Worm (Caenorhabditis elegans) whole organism, L4/young adult: Measurements from ENCODE around the gene F29G6.1.

Source experiments
- W03F9.2 ChIP-seq: fragments of 150-350 bp; optimal IDR thresholded peaks from 2 replicates; lab custom pipeline; 2014; ENCODE audit warnings: missing biosample characterization, missing genetic modification characterization
- dao-5 ChIP-seq: sonication (generic microtip); optimal IDR thresholded peaks from 2 replicates; lab custom pipeline; 2016; ENCODE audit warnings: missing genotype, missing genetic modification characterization, moderate library complexity, missing compliant biosample characterization
- him-1 ChIP-seq: sonication (generic microtip); optimal IDR thresholded peaks from 2 replicates; lab custom pipeline; 2016; ENCODE audit warnings: missing genotype, missing genetic modification reagents, missing genetic modification characterization, missing compliant biosample characterization

Gene F29G6.1

DNA sequence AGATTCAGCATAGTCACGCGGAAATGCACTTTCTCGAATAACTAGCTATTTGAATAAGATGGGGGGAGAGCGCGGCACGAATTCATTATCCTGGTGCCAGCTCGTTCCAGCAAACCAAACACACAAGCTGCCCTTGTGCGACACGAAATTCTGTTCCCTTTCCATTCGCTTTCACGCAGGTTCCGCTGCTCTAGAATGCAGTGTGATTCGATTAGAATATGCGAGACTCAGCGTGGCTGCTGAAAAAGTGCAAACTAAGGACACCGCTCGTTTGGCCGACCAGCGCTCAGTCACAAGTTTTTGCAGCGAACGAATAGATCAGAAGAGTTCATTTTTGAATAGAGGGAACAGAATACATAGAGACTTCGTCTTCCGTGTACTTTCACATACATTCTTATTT is 19.9 kb upstream of the F29G6.1 start:
- TF ChIP-seq W03F9.2 (tag; lab: Kevin White, UChicago) (no peak), dao-5 (no peak), him-1 (no peak)

DNA sequence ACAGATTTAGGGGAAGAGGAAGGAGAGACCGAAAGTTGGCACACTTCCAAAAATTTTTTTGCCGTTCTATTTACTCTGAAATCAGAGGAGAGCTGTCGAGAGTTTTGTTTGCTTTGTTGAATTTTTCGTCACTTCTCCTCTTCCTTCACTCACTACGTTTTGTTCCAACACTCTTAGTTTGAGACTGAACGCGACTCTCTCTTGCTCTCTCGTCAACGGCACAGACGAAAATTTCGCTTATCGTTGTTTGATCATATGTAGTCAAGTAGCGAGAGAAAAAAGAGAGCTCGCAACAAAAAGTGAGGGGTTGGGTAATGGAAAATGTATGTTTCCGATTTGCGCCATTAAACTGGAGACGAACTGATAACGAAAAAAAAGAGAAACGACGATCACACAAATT is 19.4 kb upstream of the F29G6.1 start:
- no peak for TF ChIP-seq him-1
- TF ChIP-seq W03F9.2 (tag; lab: Kevin White, UChicago), result no peak
- TF ChIP-seq dao-5, result no peak

DNA sequence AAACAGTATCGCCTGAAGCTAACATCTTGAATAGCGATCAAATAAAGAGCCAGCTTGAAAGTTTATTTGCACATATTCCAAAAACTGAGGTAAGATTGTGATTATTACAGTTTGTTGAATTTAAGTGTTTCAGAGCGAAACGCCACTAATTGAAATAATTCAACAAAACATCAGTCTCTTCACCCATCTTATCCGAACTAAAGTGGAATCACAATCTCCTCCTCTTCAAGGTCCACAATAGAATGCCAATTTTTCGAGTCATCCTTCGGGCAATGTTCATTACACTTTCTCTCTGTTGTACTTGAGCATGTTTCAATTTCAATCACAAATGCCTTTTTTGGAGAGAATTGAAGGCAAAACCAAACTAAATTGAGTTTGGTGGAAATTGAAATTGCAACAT is 18.0 kb upstream of the F29G6.1 start:
- TF ChIP-seq dao-5 (no peak), W03F9.2 (tag; lab: Kevin White, UChicago) (no peak)

DNA sequence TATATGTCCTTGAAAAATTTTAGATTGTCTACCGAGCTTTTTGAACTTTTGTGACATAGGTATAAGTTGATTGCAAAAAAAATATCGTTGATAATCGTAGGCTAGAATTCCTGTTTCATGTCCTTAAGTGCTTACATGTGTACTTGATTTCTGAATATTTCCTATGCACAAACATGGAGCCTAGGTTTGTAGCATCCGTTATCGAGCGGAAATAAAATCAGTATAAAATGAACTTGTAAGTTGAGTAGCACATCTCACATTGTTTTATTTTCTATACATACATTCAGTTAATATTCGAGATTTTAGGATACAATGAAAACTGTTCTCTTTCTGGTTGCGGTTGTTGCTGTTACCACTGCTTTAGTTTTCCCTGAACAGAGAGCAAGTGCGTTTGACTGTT is 14.6 kb upstream of the F29G6.1 start, which contains the start of gene spp-9:
spp-9 (plus strand) TSS at position 301 of the 400 bp plus-strand sequence.
- no peak for TF ChIP-seq dao-5
- no peak for TF ChIP-seq him-1
- TF ChIP-seq W03F9.2 (tag; lab: Kevin White, UChicago), result no peak

DNA sequence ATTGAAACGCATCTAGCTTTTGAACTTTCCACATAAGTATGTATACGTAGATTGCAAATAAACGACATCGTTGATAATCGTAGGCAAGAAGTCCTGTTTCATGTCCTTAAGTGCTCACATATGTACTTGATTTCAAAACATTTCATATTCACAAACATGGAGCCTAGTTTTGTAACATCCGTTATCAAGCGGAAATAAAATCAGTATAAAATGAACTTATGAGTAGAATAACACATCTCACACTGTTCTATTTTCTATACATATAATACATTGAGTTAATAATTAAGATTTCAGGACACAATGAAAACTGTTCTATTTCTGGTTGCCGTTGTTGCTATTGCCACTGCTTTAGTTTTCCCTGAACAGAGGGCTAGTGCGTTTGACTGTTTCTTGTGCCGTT is 12.2 kb upstream of the F29G6.1 start, which contains the start of gene spp-21:
spp-21 (plus strand) TSS at position 301 of the 400 bp plus-strand sequence.
- TF ChIP-seq W03F9.2 (tag; lab: Kevin White, UChicago) (no peak), him-1 (no peak), dao-5 (no peak)

DNA sequence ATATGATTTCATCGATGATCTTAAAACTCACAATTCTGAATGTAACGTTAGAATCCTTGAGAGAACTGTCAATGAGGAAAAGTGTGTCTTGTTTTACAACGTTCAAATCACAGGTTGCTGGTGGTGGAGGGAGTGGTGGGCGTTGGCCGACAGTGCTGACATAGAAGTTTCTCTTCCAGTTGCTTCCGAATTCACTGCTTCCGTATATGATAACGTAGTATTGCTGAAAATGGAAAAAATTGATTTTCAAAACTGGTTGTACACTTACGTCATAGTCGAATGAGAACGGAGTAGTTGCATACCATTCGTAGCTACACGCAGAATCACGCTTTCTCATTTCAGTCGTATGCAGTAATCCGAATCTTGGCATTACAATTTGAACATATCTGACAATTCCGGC is 10.2 kb upstream of the F29G6.1 start:
- no peak for TF ChIP-seq dao-5
- no peak for TF ChIP-seq W03F9.2 (tag; lab: Kevin White, UChicago)
- no peak for TF ChIP-seq him-1

DNA sequence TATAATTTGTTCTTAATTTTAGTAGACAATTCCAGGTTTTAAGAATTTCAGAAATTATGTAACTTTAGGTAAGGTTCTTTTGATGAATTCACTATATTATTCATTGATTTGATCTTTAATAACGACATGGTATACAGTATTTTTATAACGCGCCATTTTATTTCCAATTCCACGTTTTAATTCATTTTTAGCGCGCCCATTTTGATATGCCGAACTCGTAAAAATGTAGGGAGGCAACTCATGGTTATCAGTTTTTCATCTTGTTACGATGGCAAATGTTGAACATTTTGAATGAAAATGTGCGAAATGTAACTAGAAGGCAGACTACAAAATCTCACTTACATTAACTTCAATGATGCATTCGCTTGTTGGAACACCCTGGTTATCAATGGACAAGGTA is 3.2 kb upstream of the F29G6.1 start:
- TF ChIP-seq him-1 (no peak), dao-5 (no peak), W03F9.2 (tag; lab: Kevin White, UChicago) (no peak)

DNA sequence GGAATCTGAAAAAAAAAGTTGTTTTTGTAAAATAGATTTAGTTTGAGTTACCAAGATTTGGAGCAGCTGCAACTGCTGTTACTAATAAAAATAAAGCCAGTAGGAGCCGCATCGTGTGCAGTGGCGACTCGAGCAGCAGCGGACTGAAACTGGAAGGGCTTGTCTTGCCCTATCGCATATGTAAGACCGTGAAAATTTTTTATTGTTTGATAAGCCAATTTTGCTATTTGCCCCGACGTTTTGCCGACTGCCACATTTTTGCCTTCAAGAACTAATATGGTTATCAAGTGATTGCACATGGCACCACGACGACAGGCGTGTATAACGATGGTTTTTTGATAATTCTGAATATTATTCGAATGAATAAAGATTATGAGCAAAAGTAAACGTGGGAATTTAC is 2.3 kb upstream of the F29G6.1 start, which contains the start of gene T25C12.3:
T25C12.3 (minus strand) TSS at position 262 of the 400 bp plus-strand sequence.
- no peak for TF ChIP-seq him-1
- TF ChIP-seq dao-5, result no peak
- no peak for TF ChIP-seq W03F9.2 (tag; lab: Kevin White, UChicago)

DNA sequence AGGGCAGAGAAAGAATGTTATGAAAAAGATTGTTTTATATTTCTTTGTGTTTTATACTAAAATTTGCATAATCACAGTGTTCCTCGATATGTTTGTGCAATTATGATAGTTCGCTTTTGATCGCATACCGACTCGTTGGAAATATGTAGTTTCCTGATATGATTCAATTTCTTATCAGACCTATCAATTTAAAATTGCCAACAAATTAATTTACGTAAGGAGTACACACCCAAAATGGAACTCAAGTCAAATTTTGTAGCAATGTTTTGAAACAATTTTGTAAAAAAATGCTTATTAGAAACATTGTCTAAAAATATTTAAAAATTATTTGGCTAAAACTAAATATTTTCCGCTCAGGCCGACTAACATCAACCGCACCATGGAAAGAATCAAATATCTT is 1.5 kb upstream of the F29G6.1 start:
- no peak for TF ChIP-seq him-1
- no peak for TF ChIP-seq dao-5
- TF ChIP-seq W03F9.2 (tag; lab: Kevin White, UChicago), result no peak

DNA sequence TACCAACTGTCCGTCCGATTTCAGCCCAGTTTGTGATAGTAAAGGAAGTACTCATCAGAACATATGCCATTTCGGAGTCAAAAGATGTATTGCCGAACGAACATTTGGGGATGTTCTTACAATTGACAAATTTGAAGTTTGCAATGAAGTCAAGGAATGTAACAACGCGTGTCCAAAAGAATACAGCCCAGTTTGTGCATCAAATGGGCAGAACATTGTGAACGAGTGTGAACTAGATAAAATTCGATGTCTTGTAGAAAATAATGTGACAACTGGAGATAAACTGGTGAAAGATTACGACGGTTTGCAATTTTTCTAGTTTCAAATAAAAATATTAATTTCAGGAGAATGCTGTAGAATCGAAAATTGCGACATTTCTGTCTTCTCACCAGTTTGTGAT is 5.8 kb downstream of the F29G6.1 start:
- no peak for TF ChIP-seq W03F9.2 (tag; lab: Kevin White, UChicago)
- TF ChIP-seq dao-5, result no peak
- no peak for TF ChIP-seq him-1

DNA sequence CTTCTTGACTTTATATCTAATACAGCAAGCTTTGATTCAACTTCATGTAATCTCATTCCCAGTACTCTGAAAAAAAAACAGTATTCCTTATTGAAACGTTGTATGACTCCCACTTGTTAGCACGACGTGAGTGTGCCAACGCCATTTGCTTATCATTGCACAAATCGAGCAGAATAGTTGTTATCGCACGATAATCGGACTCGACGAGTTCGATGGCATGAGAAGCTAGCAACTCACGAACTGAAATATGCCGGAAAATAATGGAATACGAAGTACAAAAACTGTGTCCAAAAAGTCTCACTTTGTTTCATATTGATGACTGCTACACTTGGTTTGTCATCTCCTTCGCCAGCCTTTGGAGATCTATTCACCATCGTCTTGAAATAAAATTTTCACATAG is 7.5 kb downstream of the F29G6.1 start:
- TF ChIP-seq him-1 (no peak), dao-5 (no peak), W03F9.2 (tag; lab: Kevin White, UChicago) (no peak)

DNA sequence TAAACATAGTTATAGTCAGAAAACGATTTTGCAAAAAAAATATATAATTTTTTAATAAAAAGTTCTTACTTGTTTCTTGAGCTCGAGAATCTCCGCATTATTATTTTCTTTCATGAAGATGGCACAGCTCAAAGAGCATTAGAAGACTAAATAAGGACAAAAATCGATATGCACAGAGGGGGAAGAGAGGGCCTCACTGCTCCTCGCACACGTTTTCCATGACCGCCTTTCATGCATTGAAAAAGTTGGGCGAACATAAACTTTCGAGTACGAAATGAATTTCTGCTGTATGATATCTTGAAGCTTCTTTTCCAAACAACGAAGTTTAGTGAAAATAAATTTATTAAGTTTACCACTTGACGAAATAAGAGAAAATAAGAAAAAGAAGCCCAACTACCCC is 9.2 kb downstream of the F29G6.1 start, which contains the start of gene ccdc-149:
ccdc-149 (minus strand) TSS at position 221 of the 400 bp plus-strand sequence.
- TF ChIP-seq him-1, result no peak
- no peak for TF ChIP-seq W03F9.2 (tag; lab: Kevin White, UChicago)
- no peak for TF ChIP-seq dao-5

DNA sequence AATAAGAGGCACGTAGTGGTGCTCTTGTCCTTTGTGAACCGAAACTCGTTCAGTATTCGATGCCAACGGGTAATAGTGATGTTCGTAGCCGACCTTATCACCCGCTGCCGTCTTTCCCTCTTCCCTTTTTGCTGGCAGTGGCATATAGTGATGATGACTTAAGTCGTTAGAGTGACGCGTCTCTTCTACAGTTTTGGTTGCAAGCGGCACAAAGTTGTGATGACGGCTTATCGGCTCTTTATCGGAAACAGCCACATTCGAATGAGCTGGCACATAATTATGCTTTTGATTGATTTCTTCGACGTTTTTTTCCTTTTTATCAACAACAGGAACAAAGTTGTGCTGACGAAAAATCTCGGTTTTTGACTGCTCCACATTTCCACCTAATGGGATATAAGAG is 13.3 kb downstream of the F29G6.1 start:
- TF ChIP-seq dao-5 (no peak), him-1 (no peak), W03F9.2 (tag; lab: Kevin White, UChicago) (no peak)

DNA sequence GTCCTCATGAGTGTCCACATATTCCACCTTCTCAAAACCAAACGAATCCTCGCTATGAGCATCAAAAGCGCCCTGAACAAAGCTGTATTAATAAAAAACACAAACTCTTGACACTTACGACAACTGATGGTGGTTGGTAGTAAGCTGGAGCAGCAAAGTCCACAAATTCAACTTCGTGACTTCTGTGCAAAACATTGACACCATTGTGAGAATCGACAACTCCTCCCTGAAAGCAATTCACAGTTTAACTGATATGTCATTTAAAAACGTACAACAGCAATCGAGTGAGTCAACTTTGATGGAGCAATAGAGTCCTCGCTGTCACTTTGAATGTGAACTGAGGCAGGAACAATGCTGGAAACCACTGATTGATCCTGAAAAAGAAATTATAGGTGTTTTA is 15.4 kb downstream of the F29G6.1 start:
- TF ChIP-seq W03F9.2 (tag; lab: Kevin White, UChicago), result no peak
- TF ChIP-seq dao-5, result no peak
- TF ChIP-seq him-1, result no peak

DNA sequence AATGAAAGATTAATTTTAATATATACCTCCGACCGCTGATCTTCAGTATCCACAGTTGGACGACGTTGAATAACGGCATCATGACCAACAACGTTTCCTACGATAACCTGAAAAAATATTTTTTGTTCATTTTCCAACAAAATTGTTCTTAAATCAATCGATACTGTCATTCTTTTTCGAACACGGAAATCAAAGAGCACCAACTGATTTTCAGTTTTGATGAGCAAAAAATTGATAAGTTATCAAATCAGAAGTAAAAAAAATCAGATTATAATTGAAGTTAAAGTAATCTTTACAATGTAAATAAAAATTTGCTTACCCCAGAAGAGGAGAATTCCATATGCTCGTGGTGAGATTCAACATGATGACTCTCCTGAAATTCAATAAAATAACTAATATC is 16.3 kb downstream of the F29G6.1 start:
- TF ChIP-seq W03F9.2 (tag; lab: Kevin White, UChicago), result no peak
- no peak for TF ChIP-seq dao-5
- TF ChIP-seq him-1, result no peak

DNA sequence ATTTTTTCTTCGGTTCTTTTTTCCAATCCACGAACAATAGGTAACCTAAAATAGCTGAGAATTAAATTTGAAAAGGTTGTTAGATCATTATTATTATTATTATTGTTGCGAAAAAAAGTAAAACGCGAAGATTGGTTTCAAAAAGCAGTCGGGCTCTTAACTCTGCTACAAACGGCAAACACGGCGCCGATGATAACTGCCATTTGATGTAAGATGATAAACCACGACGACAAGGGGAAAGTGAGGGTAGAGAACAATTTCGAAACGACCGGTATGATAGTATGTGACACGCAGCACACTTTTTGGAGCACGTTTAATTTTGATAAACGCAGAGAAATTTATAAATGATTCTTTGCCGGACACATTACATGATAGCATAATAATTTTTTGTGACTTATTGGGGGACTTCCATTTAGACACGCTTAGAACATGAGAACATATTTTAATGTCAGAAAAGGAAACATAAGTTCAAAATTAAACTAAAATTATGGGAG is 17.0 kb downstream of the F29G6.1 start, which contains the start of gene hpo-34:
hpo-34 (minus strand) TSS at position 51 of the 494 bp plus-strand sequence.
- TF ChIP-seq him-1, result no peak
- TF ChIP-seq dao-5, result no peak
- TF ChIP-seq W03F9.2 (tag; lab: Kevin White, UChicago), result no peak
